Fruit fly (Drosophila melanogaster): ENCODE measurements around the gene Vti1a.
A peak's percentile ranks its signal among the peaks of the same experiment; 100 is the strongest.

Vti1a gene

dm6 chr3L:696404-697054 is 3.8 kb upstream of the Vti1a start (continued):
- TF ChIP-seq CG31627 (GFP tag; optimal IDR thresholded peaks at IDR 0.05) = peak; percentile 60
- peak; percentile 85 for TF ChIP-seq esn (GFP tag; optimal IDR thresholded peaks at IDR 0.05)
- TF ChIP-seq Hr4 (GFP tag; optimal IDR thresholded peaks at IDR 0.05) = peak; percentile 89
- peak; percentile 88 for TF ChIP-seq CG7368 (GFP tag; optimal IDR thresholded peaks at IDR 0.05)
- peak; percentile 89 for TF ChIP-seq Eip75B (GFP tag; optimal IDR thresholded peaks at IDR 0.05)
- TF ChIP-seq CG15336 (GFP tag; IDR thresholded peaks at IDR 0.05) = peak; percentile 96
- TF ChIP-seq OdsH (GFP tag; optimal IDR thresholded peaks at IDR 0.05) = peak; percentile 92
- peak; percentile 83 for TF ChIP-seq topi (GFP tag; optimal IDR thresholded peaks at IDR 0.05)
- TF ChIP-seq lz (GFP tag; optimal IDR thresholded peaks at IDR 0.05) = peak; percentile 80

dm6 chr3L:695510-695909 is 2.8 kb upstream of the Vti1a start:
- TF ChIP-seq Sox14 (GFP tag; optimal IDR thresholded peaks at IDR 0.05) (no peak), net (GFP tag; optimal IDR thresholded peaks at IDR 0.05) (no peak), fd85E (GFP tag; optimal IDR thresholded peaks at IDR 0.05) (no peak), eg (GFP tag; IDR thresholded peaks at IDR 0.05) (no peak), CG6808 (GFP tag; optimal IDR thresholded peaks at IDR 0.05) (no peak), CG1621 (tag; optimal IDR thresholded peaks at IDR 0.05) (no peak), CG31627 (GFP tag; optimal IDR thresholded peaks at IDR 0.05) (no peak), topi (GFP tag; optimal IDR thresholded peaks at IDR 0.05) (no peak), CG9139 (GFP tag; optimal IDR thresholded peaks at IDR 0.05) (no peak), CG8632 (GFP tag; optimal IDR thresholded peaks at IDR 0.05) (no peak), CG8319 (GFP tag; optimal IDR thresholded peaks at IDR 0.05) (no peak)

- TF ChIP-seq CG4318 (GFP tag; optimal IDR thresholded peaks at IDR 0.05) (no peak), Sox14 (GFP tag; optimal IDR thresholded peaks at IDR 0.05) (peak; percentile 45), lz (GFP tag; optimal IDR thresholded peaks at IDR 0.05) (no peak), CG31627 (GFP tag; optimal IDR thresholded peaks at IDR 0.05) (no peak), fkh (GFP tag; optimal IDR thresholded peaks at IDR 0.05) (no peak), svp (GFP tag) (peak; percentile 24)
Observed at dm6 chr3L:690031-690686, 2.6 kb downstream of the Vti1a start, which contains the start of the genes CG32483 and RabX6. Gene CG32483 (minus strand): TSS chr3L:690081. Gene RabX6 (plus strand): TSS chr3L:690517.

dm6 chr3L:687858-688257 is 4.9 kb downstream of the Vti1a start, which contains the start of gene hiro:
Gene hiro (minus strand): TSS chr3L:687958.
- TF ChIP-seq CG6163 (GFP tag; IDR thresholded peaks at IDR 0.05) = no peak
- TF ChIP-seq Ets96B (tag; optimal IDR thresholded peaks at IDR 0.05) = no peak

dm6 chr3L:685441-685804 is 7.3 kb downstream of the Vti1a start, which contains the start of gene ebd1:
Gene ebd1 (minus strand): TSS chr3L:685549.
- TF ChIP-seq CG16779 (tag; optimal IDR thresholded peaks at IDR 0.05) (peak; percentile 3), Hr39 (GFP tag; optimal IDR thresholded peaks at IDR 0.05) (no peak), svp (GFP tag) (peak; percentile 84), CG1621 (tag; optimal IDR thresholded peaks at IDR 0.05) (peak; percentile 16), Hr38 (GFP tag; optimal IDR thresholded peaks at IDR 0.05) (no peak), topi (GFP tag; optimal IDR thresholded peaks at IDR 0.05) (no peak), Eip78C (GFP tag) (peak; percentile 36), achi (GFP tag; optimal IDR thresholded peaks at IDR 0.05) (no peak), Ets21C (GFP tag; optimal IDR thresholded peaks at IDR 0.05) (no peak), Sox102F (GFP tag; optimal IDR thresholded peaks at IDR 0.05) (no peak), CG15336 (GFP tag; IDR thresholded peaks at IDR 0.05) (no peak), CG10631 (GFP tag; optimal IDR thresholded peaks at IDR 0.05) (no peak), acj6 (GFP tag; optimal IDR thresholded peaks at IDR 0.05) (no peak), CG6276 (GFP tag; optimal IDR thresholded peaks at IDR 0.05) (no peak), CG3919 (GFP tag; optimal IDR thresholded peaks at IDR 0.05) (peak; percentile 16), esn (GFP tag; optimal IDR thresholded peaks at IDR 0.05) (no peak)

Measured in whole organism, prepupa.